Fruit fly (Drosophila melanogaster): ENCODE results near the gene mys.

mys gene

DNA sequence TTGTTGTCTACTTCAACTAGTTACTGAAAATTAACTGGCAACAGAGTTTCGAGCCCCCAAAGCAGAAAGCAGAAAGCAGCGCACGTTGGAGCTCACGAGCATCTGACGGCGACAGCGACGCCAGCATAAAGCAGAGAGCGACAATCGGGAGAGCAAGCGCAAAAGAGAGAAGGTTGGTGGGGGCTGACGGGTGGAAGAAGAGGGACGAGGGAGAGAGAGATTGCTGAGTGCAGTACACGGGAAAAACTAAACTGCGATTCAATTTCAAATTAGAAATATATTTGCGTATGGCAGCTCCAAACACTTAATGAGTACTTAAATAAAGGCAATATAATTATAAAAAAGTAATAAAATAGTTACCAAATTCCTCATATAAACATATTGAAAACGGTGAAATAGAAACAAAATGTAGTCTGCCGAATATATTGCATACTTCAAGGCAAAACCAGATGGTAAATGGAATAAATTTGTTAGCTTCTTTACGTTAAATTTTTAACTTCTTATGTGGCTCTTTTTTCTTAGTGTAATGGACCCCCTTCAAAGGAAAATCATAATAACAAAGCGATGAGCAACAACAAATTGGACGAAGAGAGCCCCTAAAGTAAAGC is 30.7 kb downstream of the mys start (continued):
- TF ChIP-seq emc (GFP tag; optimal IDR thresholded peaks at IDR 0.05) (peak; percentile 60), eyg (GFP tag; optimal IDR thresholded peaks at IDR 0.05) (peak; percentile 49), onecut (GFP tag; IDR thresholded peaks at IDR 0.05) (peak; percentile 87), chn (GFP tag; optimal IDR thresholded peaks at IDR 0.05) (peak; percentile 82), CG15073 (GFP tag; optimal IDR thresholded peaks at IDR 0.05) (peak; percentile 46), CG11398 (GFP tag; optimal IDR thresholded peaks at IDR 0.05) (peak; percentile 43), TFAM (GFP tag; optimal IDR thresholded peaks at IDR 0.05) (peak; percentile 70), CG9437 (GFP tag; optimal IDR thresholded peaks at IDR 0.05) (peak; percentile 91), CG7963 (GFP tag; IDR thresholded peaks at IDR 0.05; ENCODE audit: partially characterized antibody) (no peak), schlank (tag; optimal IDR thresholded peaks at IDR 0.05) (peak; percentile 77), z (GFP tag; IDR thresholded peaks at IDR 0.05) (peak; percentile 48; the same call in 1 of the 3 replicates), CG6654 (GFP tag; optimal IDR thresholded peaks at IDR 0.05) (peak; percentile 83), CG13775 (GFP tag; optimal IDR thresholded peaks at IDR 0.05) (peak; percentile 94), CG15601 (tag; optimal IDR thresholded peaks at IDR 0.05) (peak; percentile 95), Nf-YC (tag; optimal IDR thresholded peaks at IDR 0.05) (peak; percentile 91), esg (GFP tag; conservative IDR thresholded peaks at IDR 0.05) (peak; percentile 91), CG11504 (tag; optimal IDR thresholded peaks at IDR 0.05) (peak; percentile 96), CG1529 (GFP tag; optimal IDR thresholded peaks at IDR 0.05) (peak; percentile 93), ac (GFP tag; optimal IDR thresholded peaks at IDR 0.05) (peak; percentile 45), Oaz (GFP tag; IDR thresholded peaks at IDR 0.05) (peak; percentile 84), Usf (GFP tag; optimal IDR thresholded peaks at IDR 0.05) (peak; percentile 79), Dp (GFP tag; optimal IDR thresholded peaks at IDR 0.05) (peak; percentile 11), hkb (optimal IDR thresholded peaks at IDR 0.05) (no peak), hkb (GFP tag; IDR thresholded peaks at IDR 0.05) (peak; percentile 95), sima (GFP tag; optimal IDR thresholded peaks at IDR 0.05) (no peak), Asciz (GFP tag; optimal IDR thresholded peaks at IDR 0.05) (peak; percentile 94), Hr39 (optimal IDR thresholded peaks at IDR 0.05) (no peak), Hsf (GFP tag; optimal IDR thresholded peaks at IDR 0.05) (peak; percentile 89), CG18011 (GFP tag; optimal IDR thresholded peaks at IDR 0.05) (peak; percentile 82), CG8089 (GFP tag; optimal IDR thresholded peaks at IDR 0.05) (peak; percentile 55), sr (GFP tag; IDR thresholded peaks at IDR 0.05) (0 out of 3 replicates have a peak, but pooled peaks have one; percentile 27), nmo (GFP tag; optimal IDR thresholded peaks at IDR 0.05) (peak; percentile 97), CG9727 (GFP tag; optimal IDR thresholded peaks at IDR 0.05) (peak; percentile 96), cato (GFP tag; optimal IDR thresholded peaks at IDR 0.05; ENCODE audit: borderline replicate concordance) (peak; percentile 84), CG17568 (GFP tag; optimal IDR thresholded peaks at IDR 0.05) (peak; percentile 90), usp (GFP tag; optimal IDR thresholded peaks at IDR 0.05) (no peak), zfh2 (GFP tag; optimal IDR thresholded peaks at IDR 0.05) (peak; percentile 71), CG8765 (GFP tag; IDR thresholded peaks at IDR 0.05) (peak; percentile 40; the same call in 1 of the 2 replicates), repo (GFP tag; optimal IDR thresholded peaks at IDR 0.05) (peak; percentile 64), grau (tag; optimal IDR thresholded peaks at IDR 0.05) (peak; percentile 96), NC2β (GFP tag; optimal IDR thresholded peaks at IDR 0.05) (peak; percentile 68), D19A (tag; optimal IDR thresholded peaks at IDR 0.05) (peak; percentile 83), Ssrp (tag; optimal IDR thresholded peaks at IDR 0.05) (peak; percentile 93), CG11560 (tag; IDR thresholded peaks at IDR 0.05) (peak; percentile 75), CG8359 (GFP tag; optimal IDR thresholded peaks at IDR 0.05; ENCODE audit: borderline replicate concordance) (peak; percentile 87), nerfin-1 (tag; optimal IDR thresholded peaks at IDR 0.05) (peak; percentile 94), Jarid2 (GFP tag; optimal IDR thresholded peaks at IDR 0.05) (peak; percentile 82), vvl (GFP tag; IDR thresholded peaks at IDR 0.05) (peak; percentile 91), HLHmδ (GFP tag; optimal IDR thresholded peaks at IDR 0.05) (no peak)
